Worm (Caenorhabditis elegans): ENCODE measurements around the gene M02G9.4.

ce11 chrII:10279561-10279960 lies 37.5 kb upstream of the M02G9.4 start, which contains the start of gene ZK971.1:
- no peak for TF ChIP-seq pha-4 (tag; optimal IDR thresholded peaks at IDR 0.05)
- no peak for TF ChIP-seq nfya-1 (tag; optimal IDR thresholded peaks at IDR 0.05)
- no peak for TF ChIP-seq hlh-13 (GFP tag; optimal IDR thresholded peaks at IDR 0.05)
- no peak for TF ChIP-seq ama-1 (optimal IDR thresholded peaks at IDR 0.05)
- no peak for TF ChIP-seq ceh-19 (GFP tag; optimal IDR thresholded peaks at IDR 0.05)
- TF ChIP-seq unc-55 (GFP tag; optimal IDR thresholded peaks at IDR 0.05) = no peak
- TF ChIP-seq K09A11.1 (tag; optimal IDR thresholded peaks at IDR 0.05; ENCODE audit: insufficient read depth) = no peak
- no peak for TF ChIP-seq ets-4 (tag; optimal IDR thresholded peaks at IDR 0.05)

Data from whole organism, late embryonic.